Fruit fly (Drosophila melanogaster) whole organism, prepupa: Measurements from ENCODE around the gene GCC88.

Experiments
- CG11902 ChIP-seq: fragments of 200-800 bp; sonication (Bioruptor generic); optimal IDR thresholded peaks from 3 replicates; lab custom pipeline; 2016; ENCODE audit warnings: missing biosample characterization, missing genetic modification characterization
- CG7368 ChIP-seq: fragments of 200-800 bp; sonication (Bioruptor generic); optimal IDR thresholded peaks from 3 replicates; lab custom pipeline; 2016; ENCODE audit warnings: missing biosample characterization, missing genetic modification characterization
- CG8632 ChIP-seq: fragments of 200-800 bp; sonication (Bioruptor generic); optimal IDR thresholded peaks from 3 replicates; lab custom pipeline; 2016; ENCODE audit warnings: missing biosample characterization, missing genetic modification characterization
- Hr4 ChIP-seq: fragments of 200-800 bp; sonication (Bioruptor generic); optimal IDR thresholded peaks from 3 replicates; lab custom pipeline; 2016; ENCODE audit warnings: missing biosample characterization, missing genetic modification characterization
- OdsH ChIP-seq: fragments of 200-800 bp; sonication (Bioruptor generic); optimal IDR thresholded peaks from 3 replicates; lab custom pipeline; 2016; ENCODE audit warnings: missing biosample characterization, missing genetic modification characterization
- Sox102F ChIP-seq: fragments of 200-800 bp; sonication (Bioruptor generic); optimal IDR thresholded peaks from 2 replicates; lab custom pipeline; 2016; ENCODE audit warnings: missing biosample characterization, mild to moderate bottlenecking, missing genetic modification characterization
- Sox15 ChIP-seq: fragments of 200-800 bp; sonication (Bioruptor generic); optimal IDR thresholded peaks from 3 replicates; lab custom pipeline; 2016; ENCODE audit warnings: missing biosample characterization, missing genetic modification characterization
- dsx ChIP-seq: fragments of 200-800 bp; optimal IDR thresholded peaks from 3 replicates; lab custom pipeline; 2019; ENCODE audit warnings: missing biosample characterization, mild to moderate bottlenecking, missing genetic modification characterization, moderate library complexity; ENCODE audit not compliant: poor library complexity, severe bottlenecking
- pdm3 ChIP-seq: fragments of 200-800 bp; sonication (Bioruptor generic); optimal IDR thresholded peaks from 3 replicates; lab custom pipeline; 2016; ENCODE audit warnings: missing biosample characterization, missing genetic modification characterization

DNA sequence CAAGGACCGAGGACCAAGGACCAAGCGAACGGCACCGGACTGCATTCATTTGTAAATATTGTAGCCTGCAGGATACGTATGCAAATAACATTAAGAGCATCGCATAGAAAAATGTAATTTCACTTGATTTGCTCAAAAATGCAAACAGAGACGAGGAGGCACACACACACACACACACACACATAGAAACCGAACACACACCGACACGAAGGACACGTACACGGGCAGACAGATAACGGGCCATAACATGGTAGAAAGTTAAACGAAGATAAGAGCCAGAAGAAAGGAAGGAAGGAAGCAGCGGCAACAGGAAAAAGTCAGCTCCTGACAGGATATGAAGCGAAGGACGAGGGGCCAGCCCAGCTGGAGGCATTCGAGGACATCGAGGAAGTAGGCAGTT lies 40.2 kb upstream of the GCC88 start:
- TF ChIP-seq CG11902 (GFP tag; lab: Kevin White, UChicago) (no peak), Hr4 (GFP tag; lab: Kevin White, UChicago) (no peak), Sox15 (GFP tag; lab: Kevin White, UChicago) (no peak), Sox102F (GFP tag; lab: Kevin White, UChicago) (no peak), CG7368 (GFP tag; lab: Kevin White, UChicago) (no peak), CG8632 (GFP tag; lab: Kevin White, UChicago) (no peak), dsx (GFP tag; lab: Kevin White, UChicago) (no peak), OdsH (GFP tag; lab: Kevin White, UChicago) (no peak), pdm3 (no peak)
